Worm (Caenorhabditis elegans): ENCODE results near the gene F10A3.11.

DNA sequence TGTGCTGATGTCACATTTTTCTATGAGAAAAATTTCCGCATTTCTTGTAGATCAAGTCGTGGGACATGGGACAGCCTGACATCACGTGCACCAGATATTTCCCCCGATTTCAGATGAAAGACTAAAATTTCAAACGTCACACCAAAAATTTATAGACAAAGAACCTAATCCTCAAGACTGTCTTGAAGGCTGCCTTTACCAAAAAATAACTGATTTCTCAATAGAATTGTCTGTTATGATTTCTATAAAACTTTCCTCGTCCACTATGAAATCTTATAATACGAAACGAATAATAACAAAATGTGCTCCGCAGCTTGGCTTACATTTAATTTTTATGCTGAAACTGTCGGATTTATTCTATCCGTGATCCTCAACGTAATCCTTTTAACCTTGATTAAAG lies 17.9 kb downstream of the F10A3.11 start, which contains the start of gene str-106:
- TF ChIP-seq tbx-2 (tag; optimal IDR thresholded peaks at IDR 0.05), result no peak
- no peak for TF ChIP-seq gmeb-2 (tag; optimal IDR thresholded peaks at IDR 0.05)
- TF ChIP-seq rnt-1 (tag; optimal IDR thresholded peaks at IDR 0.05), result no peak
- no peak for TF ChIP-seq ama-1 (optimal IDR thresholded peaks at IDR 0.05)
- no peak for TF ChIP-seq ahr-1 (tag; optimal IDR thresholded peaks at IDR 0.05)
